Fruit fly (Drosophila melanogaster) Kc167 (cell line): ENCODE results near the gene Ostgamma.

ENCODE experiments used
- Myc ChIP-seq: fragments of >200 bp; optimal IDR thresholded peaks from 2 replicates; lab custom pipeline; 2017; ENCODE audit warnings: missing external identifiers
- Sin3A ChIP-seq: fragments of >200 bp; optimal IDR thresholded peaks from 2 replicates; lab custom pipeline; 2018; ENCODE audit warnings: missing external identifiers
- h ChIP-seq: fragments of >200 bp; optimal IDR thresholded peaks from 3 replicates; lab custom pipeline; 2018; ENCODE audit warnings: missing external identifiers
- insv ChIP-seq: fragments of >200 bp; optimal IDR thresholded peaks from 3 replicates; lab custom pipeline; 2018; ENCODE audit warnings: missing external identifiers
- psq ChIP-seq: fragments of >200 bp; optimal IDR thresholded peaks from 2 replicates; lab custom pipeline; 2017; ENCODE audit warnings: missing external identifiers
- ttk ChIP-seq: sonication (Bioruptor generic); optimal IDR thresholded peaks from 2 replicates; lab custom pipeline; 2017; ENCODE audit warnings: missing external identifiers

Gene Ostgamma

DNA sequence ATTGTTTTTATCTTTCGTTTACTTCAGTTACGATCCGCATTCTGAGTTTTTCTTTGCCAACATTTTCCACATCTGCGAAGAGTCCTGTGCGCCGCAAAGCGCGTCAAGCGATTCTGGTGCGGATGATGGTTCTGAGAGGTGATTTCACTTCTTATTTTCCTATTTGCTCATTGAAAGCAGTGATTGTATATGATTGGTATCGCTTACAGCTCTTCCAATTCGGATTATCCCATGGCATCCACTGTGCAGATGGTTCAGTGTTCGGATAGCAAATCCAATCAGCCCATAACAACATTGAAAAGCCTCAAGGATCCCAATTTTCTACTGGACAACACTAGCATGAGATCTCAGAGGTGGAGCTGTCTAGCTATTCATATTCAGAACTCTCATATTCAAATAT lies 3.4 kb downstream of the Ostgamma start:
- TF ChIP-seq psq (lab: Kevin White, UChicago): no peak
- no peak for TF ChIP-seq ttk (lab: Kevin White, UChicago)
- no peak for TF ChIP-seq Myc (lab: Kevin White, UChicago)
- no peak for TF ChIP-seq insv (lab: Kevin White, UChicago)
- TF ChIP-seq h (lab: Kevin White, UChicago): no peak
- no peak for TF ChIP-seq Sin3A (lab: Kevin White, UChicago)

DNA sequence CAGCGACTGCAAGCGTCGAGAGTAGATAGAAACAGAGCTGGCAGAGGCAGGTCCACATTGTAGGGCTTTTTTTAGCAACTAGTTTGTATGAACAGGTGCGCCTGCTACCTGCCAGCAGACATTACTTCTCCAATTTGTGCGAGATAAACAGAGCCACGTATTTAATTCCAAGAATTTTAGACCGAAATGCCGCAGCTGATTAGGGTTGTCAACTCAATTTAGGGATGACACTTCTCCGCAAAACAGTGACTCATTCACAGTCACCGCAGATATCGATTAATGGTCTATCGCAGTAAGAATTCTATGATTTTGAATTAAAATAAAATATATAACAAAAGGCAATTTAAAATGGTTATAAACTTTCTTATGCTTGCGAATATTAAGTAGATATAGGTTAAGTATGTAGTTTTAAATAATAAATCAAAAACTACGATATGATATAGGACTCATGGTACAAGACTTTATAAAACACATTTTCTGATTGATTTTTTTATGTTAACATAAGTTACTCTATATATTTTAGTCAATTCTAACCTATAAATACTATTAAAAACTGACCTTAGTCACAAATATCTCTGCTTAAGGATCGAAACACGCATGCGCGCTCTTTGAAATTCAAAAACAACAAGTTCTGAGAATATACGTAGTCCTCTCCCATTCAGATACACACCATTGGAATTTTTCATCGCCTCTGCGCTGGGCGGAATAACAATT lies 5.1 kb downstream of the Ostgamma start, which contains the start of the genes wol and Scgalpha:
wol (minus strand) TSS at position 220 of the 714 bp plus-strand sequence.
Scgalpha (plus strand) TSS at position 664 of the 714 bp plus-strand sequence.
- TF ChIP-seq h (lab: Kevin White, UChicago) (no peak), Sin3A (lab: Kevin White, UChicago) (no peak), Myc (lab: Kevin White, UChicago) (no peak), insv (lab: Kevin White, UChicago) (no peak), psq (lab: Kevin White, UChicago) (no peak), ttk (lab: Kevin White, UChicago) (no peak)

- no peak for TF ChIP-seq h (lab: Kevin White, UChicago)
- no peak for TF ChIP-seq Sin3A (lab: Kevin White, UChicago)
- TF ChIP-seq insv (lab: Kevin White, UChicago): no peak
- TF ChIP-seq Myc (lab: Kevin White, UChicago): no peak
- no peak for TF ChIP-seq psq (lab: Kevin White, UChicago)
Observed at dm6 chr2L:8300220-8301167, 7.5 kb downstream of the Ostgamma start, which contains the start of gene Btk. TSS of gene Btk (minus strand) at chr2L:8301079.

- no peak for TF ChIP-seq Sin3A (lab: Kevin White, UChicago)
- no peak for TF ChIP-seq psq (lab: Kevin White, UChicago)
- no peak for TF ChIP-seq insv (lab: Kevin White, UChicago)
- TF ChIP-seq h (lab: Kevin White, UChicago): no peak
- no peak for TF ChIP-seq ttk (lab: Kevin White, UChicago)
- TF ChIP-seq Myc (lab: Kevin White, UChicago): no peak
Observed at dm6 chr2L:8299194-8299811, 8.7 kb downstream of the Ostgamma start.

DNA sequence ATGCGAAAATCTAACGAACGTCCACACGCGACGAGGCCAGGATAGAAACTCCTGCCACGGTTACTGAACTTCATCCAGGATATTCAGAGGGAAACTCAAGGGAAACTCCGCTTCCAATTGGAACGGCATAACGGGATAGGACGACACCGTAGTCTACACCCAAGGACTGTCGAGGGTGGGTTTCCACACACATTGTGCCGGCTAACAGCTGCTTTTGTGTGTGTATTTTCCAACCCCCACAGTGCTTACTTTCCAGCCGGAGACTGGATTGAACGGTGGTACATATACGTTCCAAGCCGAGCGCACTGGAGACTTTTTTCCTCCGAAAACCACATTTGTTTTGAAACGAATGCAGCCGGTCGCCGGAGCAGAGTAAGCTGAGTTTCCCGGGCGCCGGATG lies 10.9 kb downstream of the Ostgamma start:
- TF ChIP-seq Sin3A (lab: Kevin White, UChicago) (no peak), Myc (lab: Kevin White, UChicago) (no peak), psq (lab: Kevin White, UChicago) (no peak), ttk (lab: Kevin White, UChicago) (no peak), h (lab: Kevin White, UChicago) (no peak), insv (lab: Kevin White, UChicago) (no peak)

- no peak for TF ChIP-seq Myc (lab: Kevin White, UChicago)
- no peak for TF ChIP-seq h (lab: Kevin White, UChicago)
- no peak for TF ChIP-seq Sin3A (lab: Kevin White, UChicago)
Observed at dm6 chr2L:8296395-8296794, 11.6 kb downstream of the Ostgamma start.

- TF ChIP-seq h (lab: Kevin White, UChicago): no peak
- no peak for TF ChIP-seq Myc (lab: Kevin White, UChicago)
- no peak for TF ChIP-seq insv (lab: Kevin White, UChicago)
- TF ChIP-seq Sin3A (lab: Kevin White, UChicago): no peak
- TF ChIP-seq psq (lab: Kevin White, UChicago): no peak
- TF ChIP-seq ttk (lab: Kevin White, UChicago): no peak
Observed at dm6 chr2L:8294043-8294442, 13.9 kb downstream of the Ostgamma start.

DNA sequence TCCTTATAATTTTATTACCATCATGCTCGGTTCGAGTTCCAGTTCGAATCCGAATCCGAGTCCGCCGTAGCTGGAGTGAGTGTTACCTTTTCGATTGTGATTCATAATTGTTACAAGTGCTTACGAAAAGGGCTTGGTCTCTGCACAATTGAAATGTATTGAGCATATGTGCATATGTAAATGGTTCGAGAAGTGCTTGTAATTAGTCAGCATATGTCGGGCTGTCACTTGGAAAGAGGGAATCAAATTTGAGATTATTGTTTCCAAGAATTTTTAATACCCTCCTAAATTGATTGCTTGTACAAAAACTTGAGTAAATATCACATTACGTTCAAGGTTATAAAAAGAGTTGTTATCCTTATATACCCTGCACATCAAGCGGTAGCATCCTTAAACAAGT lies 14.5 kb downstream of the Ostgamma start:
- no peak for TF ChIP-seq insv (lab: Kevin White, UChicago)
- no peak for TF ChIP-seq Myc (lab: Kevin White, UChicago)
- TF ChIP-seq psq (lab: Kevin White, UChicago): no peak
- no peak for TF ChIP-seq h (lab: Kevin White, UChicago)
- TF ChIP-seq ttk (lab: Kevin White, UChicago): no peak

DNA sequence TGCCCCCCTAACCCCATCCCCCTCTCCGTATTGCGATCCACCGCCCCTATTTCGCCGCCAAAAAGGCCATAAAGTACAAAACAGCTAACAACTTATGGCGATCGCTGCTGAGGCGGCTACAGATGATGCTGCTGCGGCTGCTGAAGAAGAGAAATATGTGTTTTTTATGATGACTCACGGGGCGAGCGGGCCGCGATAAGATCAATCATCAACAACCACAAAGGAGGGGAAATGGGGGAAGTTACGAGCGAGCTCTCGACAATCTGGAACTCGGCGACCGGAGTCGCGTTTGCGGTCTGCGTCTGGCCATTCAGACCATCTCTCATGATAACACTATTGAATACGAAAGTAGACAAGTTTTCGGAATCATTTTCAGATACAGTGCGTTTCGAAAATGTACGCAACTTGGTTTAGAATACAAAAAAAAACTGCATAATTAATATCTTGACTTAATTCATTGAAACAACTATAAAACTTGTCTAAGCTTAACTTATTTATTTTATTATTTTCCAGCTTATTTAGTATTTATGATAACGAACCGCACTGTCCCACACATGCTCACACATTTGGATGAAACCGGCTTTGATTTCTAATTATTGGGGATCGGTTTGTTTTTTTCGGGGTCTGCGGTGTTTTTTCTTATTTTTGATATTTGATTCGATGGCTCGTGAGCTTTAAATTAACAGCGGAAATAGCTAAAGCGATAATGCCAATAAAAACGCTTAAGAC lies 15.7 kb downstream of the Ostgamma start:
- TF ChIP-seq h (lab: Kevin White, UChicago): no peak
- TF ChIP-seq Sin3A (lab: Kevin White, UChicago): no peak
- no peak for TF ChIP-seq Myc (lab: Kevin White, UChicago)
- TF ChIP-seq ttk (lab: Kevin White, UChicago): no peak
- TF ChIP-seq psq (lab: Kevin White, UChicago): no peak
- TF ChIP-seq insv (lab: Kevin White, UChicago): no peak

DNA sequence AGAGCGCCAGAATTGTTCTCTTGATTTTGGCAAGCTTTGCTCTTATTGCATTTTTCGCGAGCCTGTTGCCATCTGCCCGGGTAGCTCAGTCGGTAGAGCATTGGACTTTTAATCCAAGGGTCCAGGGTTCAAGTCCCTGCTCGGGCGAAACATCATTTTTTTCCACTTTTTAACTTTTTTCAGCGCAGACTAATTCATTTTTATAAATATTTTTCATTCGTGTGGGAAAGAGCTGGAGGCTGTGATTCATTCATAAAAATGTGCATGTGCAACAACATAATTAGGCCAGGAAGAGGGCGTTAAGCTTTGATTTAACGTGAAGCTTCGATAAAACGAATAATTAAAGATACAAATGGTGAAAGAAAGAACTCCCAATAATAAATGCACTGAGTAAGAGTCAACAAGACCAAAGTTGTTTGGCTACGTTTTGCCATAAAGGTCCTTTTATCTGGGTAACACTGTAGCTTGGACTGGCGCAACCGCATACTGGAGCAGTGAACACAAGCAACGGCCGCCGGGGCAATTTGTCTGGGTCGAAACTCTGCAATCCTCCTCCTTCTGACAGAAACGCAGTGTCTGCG lies 17.2 kb downstream of the Ostgamma start:
- TF ChIP-seq Sin3A (lab: Kevin White, UChicago): no peak
- TF ChIP-seq Myc (lab: Kevin White, UChicago): no peak
- no peak for TF ChIP-seq ttk (lab: Kevin White, UChicago)
